Worm (Caenorhabditis elegans): ENCODE measurements around the gene srbc-22.

ce11 chrV:2199594-2199993, 42.7 kb downstream of the srbc-22 start:
- TF ChIP-seq unc-62 (GFP tag; optimal IDR thresholded peaks at IDR 0.05) (no peak), nhr-237 (tag; optimal IDR thresholded peaks at IDR 0.05) (no peak), snpc-4 (tag; optimal IDR thresholded peaks at IDR 0.05) (no peak), ceh-82 (tag; optimal IDR thresholded peaks at IDR 0.05) (no peak), dmd-4 (tag; optimal IDR thresholded peaks at IDR 0.05) (no peak), elt-1 (tag; optimal IDR thresholded peaks at IDR 0.05) (no peak), fos-1 (tag; optimal IDR thresholded peaks at IDR 0.05) (no peak), elt-3 (tag; optimal IDR thresholded peaks at IDR 0.05) (no peak), nhr-77 (tag; optimal IDR thresholded peaks at IDR 0.05) (no peak), R02D3.7 (tag; optimal IDR thresholded peaks at IDR 0.05) (no peak), ztf-11 (tag; optimal IDR thresholded peaks at IDR 0.05) (no peak), nhr-12 (tag; optimal IDR thresholded peaks at IDR 0.05) (no peak), ceh-16 (tag; optimal IDR thresholded peaks at IDR 0.05) (no peak), nhr-25 (tag; optimal IDR thresholded peaks at IDR 0.05) (no peak)

All from whole organism, L2 larva.